Worm (Caenorhabditis elegans): ENCODE measurements around the gene del-2.

The del-2 gene

DNA sequence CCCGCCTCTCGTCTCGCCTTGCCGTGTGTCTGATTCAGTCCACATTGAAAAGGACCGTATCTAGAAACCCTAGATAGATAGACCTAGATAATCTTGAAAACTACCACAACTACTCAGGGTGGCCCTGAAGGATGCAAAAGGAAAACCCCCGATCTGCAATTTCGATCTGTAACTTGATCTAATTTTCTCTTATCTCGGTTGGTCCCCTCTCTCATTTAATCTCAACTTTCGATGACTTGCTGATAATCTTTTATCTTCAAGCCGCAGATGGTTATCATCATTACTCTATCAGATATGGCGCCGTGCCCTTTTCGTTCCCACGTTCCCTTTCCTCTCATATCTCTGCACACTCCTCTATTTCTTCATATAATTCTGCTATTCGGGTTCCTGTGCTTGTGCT lies 26.3 kb downstream of the del-2 start:
- TF ChIP-seq elt-1 (tag; optimal IDR thresholded peaks at IDR 0.05; ENCODE audit: borderline replicate concordance, insufficient read depth), result peak; percentile 100
- no peak for TF ChIP-seq ceh-39 (tag; optimal IDR thresholded peaks at IDR 0.05)
- no peak for TF ChIP-seq drap-1 (GFP tag; optimal IDR thresholded peaks at IDR 0.05)
- no peak for TF ChIP-seq cnd-1 (tag; optimal IDR thresholded peaks at IDR 0.05)
- TF ChIP-seq ham-2 (GFP tag; optimal IDR thresholded peaks at IDR 0.05), result peak; percentile 56
- TF ChIP-seq elt-3 (tag; optimal IDR thresholded peaks at IDR 0.05), result no peak

DNA sequence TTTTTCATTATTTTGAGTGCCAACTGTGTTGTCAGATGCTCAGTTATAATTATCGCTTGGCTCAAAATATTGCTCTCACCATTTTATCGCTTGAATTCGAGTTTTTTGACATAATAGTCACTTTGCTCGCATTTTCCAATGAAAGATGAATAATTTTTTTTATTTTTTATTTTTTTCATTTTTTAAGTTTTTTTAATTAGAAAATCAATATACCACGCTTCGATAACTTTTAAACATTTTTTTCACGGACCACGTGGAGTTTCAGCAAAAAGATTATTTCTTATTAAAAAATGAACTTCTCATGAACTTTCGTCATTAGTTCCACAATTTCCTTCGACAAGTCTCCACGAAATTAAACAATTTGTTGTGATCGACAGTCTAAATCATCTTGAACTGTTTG lies 27.1 kb downstream of the del-2 start, which contains the start of gene elt-1:
Gene elt-1, plus strand, starts transcription at position 301 of the 400 bp plus-strand sequence.
- no peak for TF ChIP-seq mls-2 (tag; optimal IDR thresholded peaks at IDR 0.05)
- no peak for TF ChIP-seq sptf-1 (tag; optimal IDR thresholded peaks at IDR 0.05)
- no peak for TF ChIP-seq snpc-4 (tag; optimal IDR thresholded peaks at IDR 0.05)
- no peak for TF ChIP-seq drap-1 (GFP tag; optimal IDR thresholded peaks at IDR 0.05)
- no peak for TF ChIP-seq nhr-237 (tag; optimal IDR thresholded peaks at IDR 0.05)
- no peak for TF ChIP-seq hlh-1 (tag; optimal IDR thresholded peaks at IDR 0.05)
- no peak for TF ChIP-seq pha-4 (tag; optimal IDR thresholded peaks at IDR 0.05)
- TF ChIP-seq nhr-76 (tag; optimal IDR thresholded peaks at IDR 0.05), result no peak

DNA sequence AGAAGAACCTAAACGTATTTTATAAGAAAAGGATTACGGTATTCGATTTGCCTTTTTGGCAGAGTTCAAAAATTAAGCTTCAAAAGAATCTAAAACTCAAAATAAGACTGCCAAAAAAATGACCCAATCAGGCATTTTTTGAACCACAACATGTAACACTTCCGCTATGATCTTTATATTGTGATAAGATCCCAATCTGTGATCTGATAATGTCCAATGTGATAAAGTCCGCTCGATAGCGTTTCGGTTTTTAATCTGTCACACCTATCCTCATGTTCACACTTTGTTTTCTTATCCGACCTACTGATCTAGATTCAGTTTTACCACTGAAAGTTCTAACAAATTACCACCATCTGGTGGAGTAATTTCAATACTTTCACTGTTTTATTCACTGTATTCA lies 27.8 kb downstream of the del-2 start:
- TF ChIP-seq elt-1 (tag; optimal IDR thresholded peaks at IDR 0.05; ENCODE audit: borderline replicate concordance, insufficient read depth) (peak; percentile 100), blmp-1 (tag; optimal IDR thresholded peaks at IDR 0.05) (no peak)

DNA sequence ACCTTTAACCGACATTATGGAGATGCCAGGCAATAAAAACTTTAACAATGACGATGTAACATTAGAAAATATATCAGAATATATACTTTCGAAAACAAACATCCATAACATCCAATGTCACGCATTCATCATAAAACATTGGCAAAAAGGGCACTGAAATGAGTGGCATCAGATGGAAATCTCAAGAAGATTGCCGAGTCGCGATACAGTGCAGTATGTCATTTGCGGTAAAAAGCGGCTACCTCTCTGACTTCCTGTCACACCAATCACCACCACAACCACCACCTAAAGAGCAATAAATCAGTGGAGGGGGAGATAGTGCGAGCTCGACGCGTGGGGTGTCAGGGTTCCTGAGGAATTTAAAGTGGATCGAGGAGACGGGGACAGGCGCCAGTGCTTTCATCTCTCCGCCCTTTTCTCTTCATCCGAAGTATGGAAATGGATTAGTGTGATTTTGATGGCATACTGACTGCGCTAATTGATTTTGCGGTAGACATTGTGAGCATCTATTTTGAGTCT lies 28.7 kb downstream of the del-2 start:
- TF ChIP-seq elt-1 (tag; optimal IDR thresholded peaks at IDR 0.05; ENCODE audit: borderline replicate concordance, insufficient read depth), result peak; percentile 98
- TF ChIP-seq snpc-4 (tag; optimal IDR thresholded peaks at IDR 0.05), result no peak

DNA sequence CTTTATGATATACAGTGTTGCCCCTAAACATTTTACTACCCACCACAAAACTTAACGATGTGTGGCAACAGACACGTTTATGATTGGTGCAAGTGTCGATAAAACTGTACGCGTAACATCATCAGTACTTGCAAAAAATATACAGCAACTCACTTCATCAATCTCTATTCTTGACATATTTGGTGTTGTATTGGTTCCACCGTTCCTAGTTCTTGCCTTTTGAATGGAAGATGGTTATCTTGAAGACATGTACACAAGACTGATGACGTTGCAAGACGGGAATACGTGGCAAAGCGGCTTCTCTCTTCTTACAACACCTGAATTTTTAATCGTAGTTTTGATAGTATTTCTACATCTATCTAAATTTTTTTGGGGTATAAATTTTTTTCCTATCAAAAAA lies 30.9 kb downstream of the del-2 start:
- no peak for TF ChIP-seq nhr-28 (tag; optimal IDR thresholded peaks at IDR 0.05)
- TF ChIP-seq elt-1 (tag; optimal IDR thresholded peaks at IDR 0.05; ENCODE audit: borderline replicate concordance, insufficient read depth), result peak; percentile 91

DNA sequence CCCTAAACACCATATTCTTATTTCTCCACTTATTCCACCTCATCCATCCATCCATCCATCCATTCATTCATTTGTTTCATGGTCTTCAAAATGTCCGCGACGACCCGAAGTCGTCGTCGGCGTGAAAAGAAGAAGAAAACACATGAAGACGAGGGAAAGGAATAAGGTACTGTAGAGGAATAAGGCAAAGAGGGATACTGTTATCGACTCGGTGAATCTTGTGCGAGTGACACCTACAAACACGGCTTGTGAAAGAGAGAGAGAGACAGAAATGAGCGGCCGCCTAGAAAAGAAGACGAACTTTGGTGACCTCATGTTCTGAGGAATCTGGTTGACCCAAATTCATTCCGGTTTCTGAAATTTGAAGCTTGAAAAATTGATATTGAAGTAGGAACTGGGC lies 32.7 kb downstream of the del-2 start:
- TF ChIP-seq unc-62 (GFP tag; optimal IDR thresholded peaks at IDR 0.05) (no peak), elt-3 (tag; optimal IDR thresholded peaks at IDR 0.05) (no peak), unc-120 (tag; optimal IDR thresholded peaks at IDR 0.05; ENCODE audit: poor library complexity, severe bottlenecking) (no peak), drap-1 (GFP tag; optimal IDR thresholded peaks at IDR 0.05) (no peak), lin-32 (GFP tag; optimal IDR thresholded peaks at IDR 0.05) (no peak), elt-1 (tag; optimal IDR thresholded peaks at IDR 0.05; ENCODE audit: borderline replicate concordance, insufficient read depth) (peak; percentile 97)

DNA sequence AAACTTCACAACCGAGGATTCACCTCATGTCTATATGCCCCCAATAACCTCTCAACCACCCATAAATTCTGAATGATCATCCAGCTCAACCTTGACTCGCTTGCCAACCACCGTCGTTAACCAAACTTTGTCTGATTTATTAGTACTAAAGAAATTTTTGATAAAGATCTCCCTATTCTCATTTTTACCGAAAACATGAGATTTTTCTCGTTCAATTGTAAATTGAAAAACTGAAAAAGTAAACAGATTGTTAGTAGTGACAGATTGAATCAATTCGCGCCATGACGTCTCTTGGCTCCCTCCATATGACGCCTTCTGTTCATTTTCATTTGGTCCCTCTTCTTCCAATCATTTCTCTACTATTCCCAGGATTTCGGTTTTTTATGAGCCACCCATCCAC lies 33.9 kb downstream of the del-2 start:
- TF ChIP-seq ceh-39 (tag; optimal IDR thresholded peaks at IDR 0.05) (no peak), unc-39 (tag; optimal IDR thresholded peaks at IDR 0.05) (no peak), mab-5 (tag; optimal IDR thresholded peaks at IDR 0.05) (no peak), drap-1 (GFP tag; optimal IDR thresholded peaks at IDR 0.05) (no peak), mep-1 (tag; optimal IDR thresholded peaks at IDR 0.05) (no peak), blmp-1 (tag; optimal IDR thresholded peaks at IDR 0.05) (no peak), ztf-11 (tag; optimal IDR thresholded peaks at IDR 0.05) (no peak), unc-120 (tag; optimal IDR thresholded peaks at IDR 0.05; ENCODE audit: poor library complexity, severe bottlenecking) (no peak), M03D4.4 (tag; optimal IDR thresholded peaks at IDR 0.05) (no peak), sptf-1 (tag; optimal IDR thresholded peaks at IDR 0.05) (no peak), elt-1 (tag; optimal IDR thresholded peaks at IDR 0.05; ENCODE audit: borderline replicate concordance, insufficient read depth) (no peak), nhr-28 (tag; optimal IDR thresholded peaks at IDR 0.05) (no peak), cnd-1 (tag; optimal IDR thresholded peaks at IDR 0.05) (no peak), lin-13 (tag; optimal IDR thresholded peaks at IDR 0.05) (no peak)

DNA sequence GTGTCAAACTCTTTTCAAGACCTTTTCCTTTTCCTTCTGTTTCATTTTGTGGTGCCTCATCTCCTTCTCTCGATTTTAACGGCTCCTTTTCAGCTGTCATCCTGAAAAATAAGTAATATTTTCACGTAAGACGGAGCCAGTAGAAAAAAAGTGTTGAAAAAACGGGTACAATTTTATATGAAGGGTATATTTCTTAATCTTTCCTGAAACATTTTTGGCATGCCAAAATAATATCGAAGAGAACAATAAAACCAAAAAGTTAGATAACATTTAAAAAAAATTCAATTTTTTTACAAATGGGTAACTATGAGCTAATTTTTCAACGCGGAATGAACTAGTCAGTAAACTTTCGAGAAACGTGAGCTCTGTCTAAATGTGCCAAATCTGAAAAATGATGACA lies 40.2 kb downstream of the del-2 start, which contains the start of gene aat-1:
Gene aat-1, minus strand, starts transcription at position 101 of the 400 bp plus-strand sequence.
- TF ChIP-seq mab-5 (tag; optimal IDR thresholded peaks at IDR 0.05), result no peak
- TF ChIP-seq nhr-2 (tag; optimal IDR thresholded peaks at IDR 0.05), result no peak
